Worm (Caenorhabditis elegans) whole organism, midembryonic: ENCODE measurements around the gene D1014.2.

Experiments used
- T22C8.4 ChIP-seq: fragments of 200-800 bp; sonication (Bioruptor generic); IDR thresholded peaks from 2 replicates; pipeline ENCODE4 v1.3.6; 2022; ENCODE audit warnings: missing genetic modification characterization, missing compliant biosample characterization
- cog-1 ChIP-seq: sonication (generic microtip); optimal IDR thresholded peaks from 2 replicates; lab custom pipeline; 2016; ENCODE audit warnings: missing genetic modification characterization, missing compliant biosample characterization
- flt-1 ChIP-seq: fragments of 200-800 bp; sonication (Bioruptor generic); IDR thresholded peaks from 2 replicates; pipeline ENCODE4 v1.3.6; 2022; ENCODE audit warnings: missing genetic modification characterization, missing compliant biosample characterization
- klf-2 ChIP-seq: fragments of 200-800 bp; sonication (Bioruptor generic); conservative IDR thresholded peaks from 2 replicates; pipeline ENCODE4 v1.3.6; 2022; ENCODE audit warnings: missing genetic modification reagents, missing genetic modification characterization, missing compliant biosample characterization
- ref-1 ChIP-seq: fragments of 200-800 bp; sonication (Bioruptor generic); conservative IDR thresholded peaks from 2 replicates; pipeline ENCODE4 v1.3.6; 2022; ENCODE audit warnings: missing genetic modification reagents, missing genetic modification characterization, missing compliant biosample characterization
- ztf-23 ChIP-seq: fragments of 200-800 bp; sonication (Bioruptor generic); IDR thresholded peaks from 2 replicates; pipeline ENCODE4 v1.3.6; 2022; ENCODE audit warnings: missing genetic modification reagents, missing genetic modification characterization, missing compliant biosample characterization
- ztf-29 ChIP-seq: fragments of 200-800 bp; sonication (Bioruptor generic); IDR thresholded peaks from 2 replicates; pipeline ENCODE4 v1.3.6; 2022; ENCODE audit warnings: missing genetic modification reagents, missing genetic modification characterization, missing compliant biosample characterization

DNA sequence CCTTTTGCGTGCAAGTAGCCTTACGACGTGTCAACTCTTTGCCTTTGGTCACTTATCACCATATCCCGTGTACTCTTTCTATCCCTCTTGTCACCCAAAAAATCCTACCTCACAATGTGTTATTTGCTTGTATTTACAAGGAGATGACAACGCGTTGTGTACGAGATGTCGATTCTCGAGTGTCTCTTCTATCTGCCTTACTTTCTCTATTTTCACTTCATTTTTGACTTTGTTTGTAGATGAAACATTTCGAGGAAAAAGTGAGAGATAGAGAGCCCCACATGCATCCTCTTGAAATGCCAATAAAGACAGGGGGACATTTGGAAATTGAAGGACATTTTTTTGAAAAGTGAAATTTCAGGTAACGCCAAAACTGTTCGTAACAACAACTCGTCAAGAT, 32.9 kb upstream of the D1014.2 start:
- no peak for TF ChIP-seq flt-1 (GFP tag; lab: Robert Waterston, UW)
- no peak for TF ChIP-seq ztf-29 (GFP tag; lab: Robert Waterston, UW)
- TF ChIP-seq cog-1 (tag; lab: Kevin White, UChicago) = no peak
- TF ChIP-seq ref-1 (GFP tag; lab: Robert Waterston, UW) = no peak
- TF ChIP-seq T22C8.4 = no peak
- no peak for TF ChIP-seq klf-2 (GFP tag; lab: Robert Waterston, UW)
- TF ChIP-seq ztf-23 (GFP tag; lab: Robert Waterston, UW) = no peak
